Worm (Caenorhabditis elegans) whole organism, L2 larva: Measurements from ENCODE around the gene C03B1.4.

Source experiments
- aly-2 ChIP-seq: fragments of 150-350 bp; optimal IDR thresholded peaks from 2 replicates; lab custom pipeline; 2014; ENCODE audit warnings: missing biosample characterization, missing genetic modification characterization
- ama-1 ChIP-seq: fragments of 150-350 bp; optimal IDR thresholded peaks from 2 replicates; lab custom pipeline; 2018; ENCODE audit warnings: inconsistent platforms
- elt-1 ChIP-seq: fragments of 150-350 bp; optimal IDR thresholded peaks from 2 replicates; lab custom pipeline; 2014; ENCODE audit warnings: missing biosample characterization, missing genetic modification characterization
- lin-11 ChIP-seq: fragments of 150-350 bp; sonication (generic microtip); optimal IDR thresholded peaks from 2 replicates; lab custom pipeline; 2014; ENCODE audit warnings: missing biosample characterization, missing genetic modification characterization, inconsistent platforms, mixed read lengths
- lin-39 ChIP-seq: fragments of 150-350 bp; optimal IDR thresholded peaks from 2 replicates; lab custom pipeline; 2014; ENCODE audit warnings: missing biosample characterization, missing genetic modification reagents, missing genetic modification characterization
- nhr-237 ChIP-seq: fragments of 150-350 bp; optimal IDR thresholded peaks from 2 replicates; lab custom pipeline; 2014; ENCODE audit warnings: missing biosample characterization, missing genetic modification characterization
- snpc-4 ChIP-seq: fragments of 150-350 bp; optimal IDR thresholded peaks from 2 replicates; lab custom pipeline; 2014; ENCODE audit warnings: missing biosample characterization, missing genetic modification characterization
- unc-62 ChIP-seq: fragments of 150-350 bp; optimal IDR thresholded peaks from 2 replicates; lab custom pipeline; 2014; ENCODE audit warnings: missing biosample characterization, missing genetic modification reagents, missing genetic modification characterization
- ztf-11 ChIP-seq: sonication (generic microtip); optimal IDR thresholded peaks from 2 replicates; lab custom pipeline; 2017; ENCODE audit warnings: missing biosample characterization, missing genetic modification characterization

DNA sequence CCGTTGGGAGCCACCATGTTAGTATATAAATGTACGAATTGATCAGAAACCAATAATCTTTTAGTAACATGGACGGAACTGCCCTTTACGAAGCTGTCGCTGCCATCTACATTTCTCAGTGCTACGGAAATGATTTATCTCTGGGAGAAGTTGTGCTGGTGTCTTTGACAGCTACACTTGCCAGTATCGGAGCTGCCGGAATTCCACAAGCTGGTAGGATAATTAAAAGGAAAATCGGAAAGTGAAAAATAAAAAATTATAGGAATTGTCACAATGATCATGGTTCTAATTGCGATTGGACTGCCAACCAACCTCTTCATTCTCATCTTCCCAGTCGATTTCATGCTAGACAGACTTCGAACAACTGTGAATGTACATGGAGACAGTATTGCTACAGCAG, 41.6 kb downstream of the C03B1.4 start:
- no peak for TF ChIP-seq lin-39
- TF ChIP-seq nhr-237 (tag; lab: Kevin White, UChicago), result no peak
- TF ChIP-seq ama-1 (lab: Kevin White, UChicago), result no peak
- TF ChIP-seq ztf-11 (tag; lab: Kevin White, UChicago), result no peak
- TF ChIP-seq lin-11 (tag; lab: Kevin White, UChicago), result no peak
- no peak for TF ChIP-seq elt-1 (tag; lab: Kevin White, UChicago)
- no peak for TF ChIP-seq unc-62 (GFP tag; lab: Kevin White, UChicago)
- TF ChIP-seq snpc-4 (tag; lab: Kevin White, UChicago), result no peak
- TF ChIP-seq aly-2 (tag; lab: Kevin White, UChicago), result no peak
